Fruit fly (Drosophila melanogaster): ENCODE measurements around the gene CG9922.

Gene CG9922

DNA sequence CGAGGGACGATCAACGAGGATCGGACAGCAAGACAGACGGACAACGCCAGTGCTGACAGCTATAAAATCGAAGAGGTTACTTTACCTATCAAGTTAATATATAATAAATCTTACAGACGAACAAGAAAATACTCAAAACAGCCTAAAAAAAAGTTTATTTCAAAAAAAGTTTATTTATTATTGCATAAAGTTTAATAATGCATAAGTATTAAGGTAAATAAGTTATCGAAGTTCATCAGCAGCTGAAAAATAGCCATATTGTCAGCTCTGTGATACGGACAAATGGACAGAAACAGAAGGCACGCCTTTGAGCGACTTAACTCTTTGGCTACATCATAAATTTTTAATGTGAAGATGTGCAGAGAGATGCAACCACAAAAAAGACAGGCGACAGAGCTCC lies 24.6 kb downstream of the CG9922 start:
- TF ChIP-seq toy (GFP tag; IDR thresholded peaks at IDR 0.05) (no peak), CG1832 (GFP tag; optimal IDR thresholded peaks at IDR 0.05) (no peak), Ssrp (tag; optimal IDR thresholded peaks at IDR 0.05) (peak; percentile 2), CG13287 (GFP tag; IDR thresholded peaks at IDR 0.05; ENCODE audit: partially characterized antibody) (no peak), CG18262 (tag; optimal IDR thresholded peaks at IDR 0.05) (peak; percentile 17), Hsf (GFP tag; optimal IDR thresholded peaks at IDR 0.05) (no peak), Sry-β (GFP tag; optimal IDR thresholded peaks at IDR 0.05) (peak; percentile 91), dmrt11E (tag; optimal IDR thresholded peaks at IDR 0.05) (peak; percentile 2), phol (tag; optimal IDR thresholded peaks at IDR 0.05) (peak; percentile 8), row (GFP tag; IDR thresholded peaks at IDR 0.05) (peak; percentile 52), CkIIα-i1 (GFP tag; IDR thresholded peaks at IDR 0.05) (no peak), sens (GFP tag) (peak; percentile 87), CG7963 (GFP tag; IDR thresholded peaks at IDR 0.05; ENCODE audit: partially characterized antibody) (no peak), CG11504 (tag; optimal IDR thresholded peaks at IDR 0.05) (peak; percentile 15), Bgb (GFP tag; IDR thresholded peaks at IDR 0.05; ENCODE audit: partially characterized antibody) (no peak), CG4617 (GFP tag; optimal IDR thresholded peaks at IDR 0.05; ENCODE audit: borderline replicate concordance) (no peak), dpn (GFP tag; optimal IDR thresholded peaks at IDR 0.05) (no peak), CG13424 (tag; optimal IDR thresholded peaks at IDR 0.05) (no peak), kay (GFP tag; optimal IDR thresholded peaks at IDR 0.05) (no peak), cato (GFP tag; optimal IDR thresholded peaks at IDR 0.05; ENCODE audit: borderline replicate concordance) (no peak), CG32767 (GFP tag; IDR thresholded peaks at IDR 0.05) (0 out of 2 replicates have a peak, but pooled peaks have one; percentile 10), crc (GFP tag; optimal IDR thresholded peaks at IDR 0.05) (no peak)

DNA sequence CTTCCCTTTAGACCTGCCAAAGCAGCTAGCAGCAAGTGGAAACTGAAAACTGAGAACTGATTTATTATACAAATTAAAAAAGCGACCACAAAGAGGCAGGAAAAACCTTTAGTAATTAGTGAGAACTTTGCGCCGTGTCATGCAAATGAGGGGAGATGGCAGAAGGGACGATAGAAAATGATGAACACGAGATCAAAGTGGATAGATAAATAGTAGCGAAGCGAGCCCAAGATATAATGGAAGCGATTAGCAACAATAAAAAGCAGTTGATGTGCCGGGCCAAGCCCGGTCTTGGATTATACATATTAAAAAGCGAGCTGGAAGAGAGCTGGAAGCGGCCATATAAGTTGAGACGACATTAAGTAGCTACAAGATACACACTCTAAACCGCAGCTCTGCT lies 25.0 kb downstream of the CG9922 start:
- TF ChIP-seq seq (GFP tag; IDR thresholded peaks at IDR 0.05) (no peak), ATbp (GFP tag; optimal IDR thresholded peaks at IDR 0.05) (no peak), Awh (GFP tag; IDR thresholded peaks at IDR 0.05) (peak; percentile 26; the same call in 1 of the 2 replicates), Stat92E (GFP tag; optimal IDR thresholded peaks at IDR 0.05) (peak in 1 of 3 experiments; percentile 28), abd-A (tag; optimal IDR thresholded peaks at IDR 0.05) (peak; percentile 18), kni (GFP tag; optimal IDR thresholded peaks at IDR 0.05) (peak; percentile 59), eyg (GFP tag; optimal IDR thresholded peaks at IDR 0.05) (no peak), grn (GFP tag; optimal IDR thresholded peaks at IDR 0.05) (peak; percentile 61), Med (GFP tag) (peak; percentile 71)

dm6 chr3R:14009643-14010042 lies 26.6 kb downstream of the CG9922 start:
- TF ChIP-seq CG3407 (GFP tag; optimal IDR thresholded peaks at IDR 0.05) (no peak), CG2129 (GFP tag; IDR thresholded peaks at IDR 0.05; ENCODE audit: partially characterized antibody) (no peak), Dll (GFP tag; IDR thresholded peaks at IDR 0.05; ENCODE audit: partially characterized antibody) (0 out of 4 replicates have a peak, but pooled peaks have one; percentile 48), slp2 (GFP tag; optimal IDR thresholded peaks at IDR 0.05) (no peak), Blimp-1 (GFP tag; optimal IDR thresholded peaks at IDR 0.05) (no peak), Dip2 (GFP tag; IDR thresholded peaks at IDR 0.05) (no peak), Nf-YC (tag; optimal IDR thresholded peaks at IDR 0.05) (no peak), hbn (GFP tag; IDR thresholded peaks at IDR 0.05; ENCODE audit: partially characterized antibody) (no peak), Rx (GFP tag; IDR thresholded peaks at IDR 0.05) (no peak), Med (GFP tag) (peak; percentile 32), CG12219 (GFP tag; optimal IDR thresholded peaks at IDR 0.05) (peak; percentile 1), Nf-YA (GFP tag; IDR thresholded peaks at IDR 0.05) (no peak), CG12104 (GFP tag; optimal IDR thresholded peaks at IDR 0.05) (no peak), prd (optimal IDR thresholded peaks at IDR 0.05) (no peak), prd (GFP tag; IDR thresholded peaks at IDR 0.05) (no peak), CG17359 (tag; optimal IDR thresholded peaks at IDR 0.05) (peak; percentile 2), pho (GFP tag; optimal IDR thresholded peaks at IDR 0.05) (no peak), sens (GFP tag) (peak; percentile 39), zen (tag; optimal IDR thresholded peaks at IDR 0.05) (no peak), BEAF-32 (GFP tag; optimal IDR thresholded peaks at IDR 0.05) (peak; percentile 17)
